Fruit fly (Drosophila melanogaster): ENCODE results near the gene chas.

Gene chas

dm6 chrX:17636001-17636400 is 62.5 kb downstream of the chas start, which contains the start of the genes CG8289 and CG5800 (continued):
- TF ChIP-seq CG6272 (GFP tag; IDR thresholded peaks at IDR 0.05), result no peak
- no peak for TF ChIP-seq maf-S (GFP tag; optimal IDR thresholded peaks at IDR 0.05)
- no peak for TF ChIP-seq Kr (GFP tag; optimal IDR thresholded peaks at IDR 0.05)
- peak; percentile 58 for TF ChIP-seq E2f2 (GFP tag; IDR thresholded peaks at IDR 0.05)
- no peak for TF ChIP-seq her (GFP tag; optimal IDR thresholded peaks at IDR 0.05)
- TF ChIP-seq sima (GFP tag; optimal IDR thresholded peaks at IDR 0.05), result no peak
- TF ChIP-seq CG17912 (GFP tag; optimal IDR thresholded peaks at IDR 0.05), result no peak
- TF ChIP-seq ham (GFP tag; IDR thresholded peaks at IDR 0.05), result no peak
- TF ChIP-seq CG10321 (GFP tag; IDR thresholded peaks at IDR 0.05), result no peak
- no peak for TF ChIP-seq CG10209 (GFP tag; optimal IDR thresholded peaks at IDR 0.05)
- no peak for TF ChIP-seq Stat92E (GFP tag; optimal IDR thresholded peaks at IDR 0.05)
- no peak for TF ChIP-seq CG14050 (GFP tag; IDR thresholded peaks at IDR 0.05)
- TF ChIP-seq CG8765 (GFP tag; IDR thresholded peaks at IDR 0.05), result no peak
- TF ChIP-seq CG1233 (GFP tag; optimal IDR thresholded peaks at IDR 0.05), result no peak
- no peak for TF ChIP-seq exex (tag; optimal IDR thresholded peaks at IDR 0.05)
- no peak for TF ChIP-seq unpg (GFP tag; optimal IDR thresholded peaks at IDR 0.05)
- TF ChIP-seq CG9932 (GFP tag; IDR thresholded peaks at IDR 0.05), result 0 out of 2 replicates have a peak, but pooled peaks have one; percentile 9
- no peak for TF ChIP-seq Taf1 (GFP tag; IDR thresholded peaks at IDR 0.05)
- no peak for TF ChIP-seq insv (GFP tag; optimal IDR thresholded peaks at IDR 0.05)
- TF ChIP-seq CG14014 (GFP tag; IDR thresholded peaks at IDR 0.05), result no peak
- no peak for TF ChIP-seq fd102C (GFP tag; optimal IDR thresholded peaks at IDR 0.05)
- TF ChIP-seq CG18599 (GFP tag; optimal IDR thresholded peaks at IDR 0.05), result no peak
- peak; percentile 71 for TF ChIP-seq CG10267 (tag; optimal IDR thresholded peaks at IDR 0.05)
- no peak for TF ChIP-seq ac (GFP tag; optimal IDR thresholded peaks at IDR 0.05)
- TF ChIP-seq CG1647 (GFP tag; optimal IDR thresholded peaks at IDR 0.05), result no peak
- TF ChIP-seq NC2α (GFP tag; optimal IDR thresholded peaks at IDR 0.05), result no peak
- no peak for TF ChIP-seq Deaf1 (tag; optimal IDR thresholded peaks at IDR 0.05)
- TF ChIP-seq CG17568 (GFP tag; optimal IDR thresholded peaks at IDR 0.05), result no peak
- no peak for TF ChIP-seq sr (GFP tag; IDR thresholded peaks at IDR 0.05)
- TF ChIP-seq CG16813 (GFP tag; IDR thresholded peaks at IDR 0.05; ENCODE audit: partially characterized antibody), result peak; percentile 56
- TF ChIP-seq Poxn (GFP tag; IDR thresholded peaks at IDR 0.05), result no peak

- TF ChIP-seq CG8290 (GFP tag; optimal IDR thresholded peaks at IDR 0.05), result peak; percentile 82
- peak in 1 of 2 experiments; percentile 54 for TF ChIP-seq CG8290 (tag; optimal IDR thresholded peaks at IDR 0.05)
- TF ChIP-seq otp (GFP tag; IDR thresholded peaks at IDR 0.05), result peak; percentile 59; the same call in 1 of the 3 replicates
- TF ChIP-seq CG4617 (GFP tag; optimal IDR thresholded peaks at IDR 0.05; ENCODE audit: borderline replicate concordance), result peak; percentile 76
- TF ChIP-seq Ets65A (GFP tag), result peak; percentile 94
- TF ChIP-seq tup (GFP tag; optimal IDR thresholded peaks at IDR 0.05), result peak; percentile 76
- TF ChIP-seq CG8388 (GFP tag; optimal IDR thresholded peaks at IDR 0.05), result peak; percentile 75
- no peak for TF ChIP-seq fd64A (GFP tag; optimal IDR thresholded peaks at IDR 0.05)
- peak; percentile 31 for TF ChIP-seq nom (GFP tag; optimal IDR thresholded peaks at IDR 0.05)
- no peak for TF ChIP-seq CG6813 (GFP tag; optimal IDR thresholded peaks at IDR 0.05)
- peak; percentile 82 for TF ChIP-seq mam (GFP tag; optimal IDR thresholded peaks at IDR 0.05)
- no peak for TF ChIP-seq Dip2 (GFP tag; IDR thresholded peaks at IDR 0.05)
- peak; percentile 86 for TF ChIP-seq CG9727 (GFP tag; optimal IDR thresholded peaks at IDR 0.05)
- TF ChIP-seq lab (GFP tag; optimal IDR thresholded peaks at IDR 0.05), result no peak
- peak; percentile 81 for TF ChIP-seq dmrt11E (tag; optimal IDR thresholded peaks at IDR 0.05)
- TF ChIP-seq hkb (optimal IDR thresholded peaks at IDR 0.05), result no peak
- TF ChIP-seq hkb (GFP tag; IDR thresholded peaks at IDR 0.05), result peak; percentile 85
- peak; percentile 83 for TF ChIP-seq CG2712 (tag; optimal IDR thresholded peaks at IDR 0.05)
- TF ChIP-seq toy (GFP tag; IDR thresholded peaks at IDR 0.05), result peak; percentile 66; the same call in 1 of the 2 replicates
- peak; percentile 47 for TF ChIP-seq CG30431 (GFP tag; optimal IDR thresholded peaks at IDR 0.05)
- peak; percentile 86 for TF ChIP-seq gro (GFP tag; optimal IDR thresholded peaks at IDR 0.05)
Measured at dm6 chrX:17631996-17632612, 66.4 kb downstream of the chas start, which contains the start of the genes corolla and ND-24. Gene corolla (minus strand): TSS chrX:17632047. Gene ND-24 (plus strand): TSS chrX:17632089.

All from whole organism, embryonic.